Fruit fly (Drosophila melanogaster) whole organism, embryonic: ENCODE measurements around the gene CG42820.

Experiments
- B-H1 ChIP-seq: fragments of 200-800 bp; sonication (Bioruptor generic); IDR thresholded peaks from 3 replicates; pipeline ENCODE4 v1.3.6; 2022; ENCODE audit warnings: missing biosample characterization, missing genetic modification characterization
- Blimp-1 ChIP-seq: fragments of 200-800 bp; sonication (Bioruptor generic); optimal IDR thresholded peaks from 3 replicates; lab custom pipeline; 2018; ENCODE audit warnings: missing biosample characterization, missing genetic modification characterization, mild to moderate bottlenecking, moderate library complexity, missing genetic modification reagents
- CG10321 ChIP-seq: fragments of 200-800 bp; sonication (Bioruptor generic); IDR thresholded peaks from 2 replicates; pipeline ENCODE4 v1.3.6; 2022; ENCODE audit warnings: missing biosample characterization, missing genetic modification characterization
- CG10565 ChIP-seq: fragments of 200-800 bp; sonication (Bioruptor generic); optimal IDR thresholded peaks from 3 replicates; lab custom pipeline; 2016; ENCODE audit warnings: missing biosample characterization, mild to moderate bottlenecking, missing genetic modification characterization
- CG11398 ChIP-seq: fragments of 200-800 bp; sonication (Bioruptor generic); optimal IDR thresholded peaks from 2 replicates; lab custom pipeline; 2016; ENCODE audit warnings: missing biosample characterization, missing genetic modification characterization
- CG11560 ChIP-seq: fragments of 200-800 bp; sonication (Bioruptor generic); IDR thresholded peaks from 3 replicates; pipeline ENCODE4 v1.3.6; 2022; ENCODE audit warnings: missing biosample characterization, missing genetic modification characterization
- CG12155 ChIP-seq: fragments of 200-800 bp; sonication (Bioruptor generic); optimal IDR thresholded peaks from 3 replicates; lab custom pipeline; 2016; ENCODE audit warnings: missing biosample characterization, missing genetic modification characterization
- CG12744 ChIP-seq: fragments of 200-800 bp; sonication (Bioruptor generic); optimal IDR thresholded peaks from 2 replicates; lab custom pipeline; 2016; ENCODE audit warnings: missing biosample characterization, missing genetic modification characterization
- CG13287 ChIP-seq: fragments of 200-800 bp; sonication (Bioruptor generic); IDR thresholded peaks from 2 replicates; pipeline ENCODE4 v1.3.6; 2022; ENCODE audit warnings: missing biosample characterization, missing genetic modification characterization; ENCODE audit not compliant: partially characterized antibody
- CG13424 ChIP-seq: fragments of 200-800 bp; sonication (Bioruptor generic); optimal IDR thresholded peaks from 2 replicates; lab custom pipeline; 2019; ENCODE audit warnings: missing biosample characterization, mild to moderate bottlenecking, missing genetic modification characterization, moderate library complexity
- CG16813 ChIP-seq: fragments of 200-800 bp; sonication (Bioruptor generic); IDR thresholded peaks from 3 replicates; pipeline ENCODE4 v1.3.6; 2022; ENCODE audit warnings: missing biosample characterization, missing genetic modification characterization; ENCODE audit not compliant: partially characterized antibody
- CG17328 ChIP-seq: fragments of 200-800 bp; sonication (Bioruptor generic); IDR thresholded peaks from 2 replicates; pipeline ENCODE4 v1.3.6; 2022; ENCODE audit warnings: missing biosample characterization, missing genetic modification characterization
- CG2116 ChIP-seq: fragments of 200-800 bp; sonication (Bioruptor generic); optimal IDR thresholded peaks from 3 replicates; lab custom pipeline; 2018; ENCODE audit warnings: missing biosample characterization, mild to moderate bottlenecking, missing genetic modification characterization
- CG30020 ChIP-seq: fragments of 200-800 bp; optimal IDR thresholded peaks from 2 replicates; lab custom pipeline; 2019; ENCODE audit warnings: missing biosample characterization, mild to moderate bottlenecking, missing genetic modification characterization, moderate library complexity
- CG31224 ChIP-seq: fragments of 200-800 bp; sonication (Bioruptor generic); IDR thresholded peaks from 2 replicates; pipeline ENCODE4 v1.3.6; 2022; ENCODE audit warnings: missing biosample characterization, missing genetic modification characterization
- CG31365 ChIP-seq: fragments of 200-800 bp; sonication (Bioruptor generic); optimal IDR thresholded peaks from 2 replicates; lab custom pipeline; 2018; ENCODE audit warnings: missing biosample characterization, mild to moderate bottlenecking, missing genetic modification characterization
- CG3838 ChIP-seq: fragments of 200-800 bp; sonication (Bioruptor generic); optimal IDR thresholded peaks from 3 replicates; lab custom pipeline; 2016; ENCODE audit warnings: missing biosample characterization, missing genetic modification characterization
- CG3847 ChIP-seq: fragments of 200-800 bp; sonication (Bioruptor generic); IDR thresholded peaks from 2 replicates; pipeline ENCODE4 v1.3.6; 2022; ENCODE audit warnings: missing biosample characterization, missing genetic modification characterization
- CG4360 ChIP-seq: fragments of 200-800 bp; sonication (Bioruptor generic); IDR thresholded peaks from 2 replicates; pipeline ENCODE4 v1.3.6; 2022; ENCODE audit warnings: missing biosample characterization, missing genetic modification characterization
- CG6813 ChIP-seq: fragments of 200-800 bp; sonication (Bioruptor generic); optimal IDR thresholded peaks from 2 replicates; lab custom pipeline; 2017; ENCODE audit warnings: missing biosample characterization, missing genetic modification characterization, mild to moderate bottlenecking, moderate library complexity, missing genetic modification reagents
- CG7556 ChIP-seq: fragments of 200-800 bp; sonication (Bioruptor generic); optimal IDR thresholded peaks from 2 replicates; lab custom pipeline; 2017; ENCODE audit warnings: missing biosample characterization, mild to moderate bottlenecking, missing genetic modification characterization
- CG8290 ChIP-seq, 3 experiments: fragments of 200-800 bp; sonication (Bioruptor generic); optimal IDR thresholded peaks; 2 replicates each; lab custom pipeline; 2016 to 2019; ENCODE audit warnings: missing biosample characterization in 3 of 3, missing genetic modification characterization in 3 of 3, mild to moderate bottlenecking in 2 of 3, moderate library complexity in 1 of 3
- CG8944 ChIP-seq: fragments of 200-800 bp; sonication (Bioruptor generic); optimal IDR thresholded peaks from 3 replicates; lab custom pipeline; 2016; ENCODE audit warnings: missing biosample characterization, missing genetic modification characterization
- D ChIP-seq, 2 experiments: fragments of 200-800 bp in 1 of 2; fragments of >200 bp in 1 of 2; sonication (Bioruptor generic) in 1 of 2; optimal IDR thresholded peaks; 2 replicates in 1 of 2; 3 replicates in 1 of 2; lab custom pipeline; 2017; ENCODE audit warnings: mild to moderate bottlenecking in 1 of 2, missing biosample characterization in 1 of 2, missing genetic modification characterization in 1 of 2, missing genetic modification reagents in 1 of 2
- D19B ChIP-seq: fragments of 200-800 bp; sonication (Bioruptor generic); optimal IDR thresholded peaks from 2 replicates; lab custom pipeline; 2017; ENCODE audit warnings: missing biosample characterization, mild to moderate bottlenecking, missing genetic modification characterization
- Dip3 ChIP-seq: fragments of 200-800 bp; sonication (Bioruptor generic); optimal IDR thresholded peaks from 3 replicates; lab custom pipeline; 2016; ENCODE audit warnings: missing biosample characterization, missing genetic modification characterization
- Dp ChIP-seq: fragments of 200-800 bp; sonication (Bioruptor generic); optimal IDR thresholded peaks from 2 replicates; lab custom pipeline; 2018; ENCODE audit warnings: missing biosample characterization, mild to moderate bottlenecking, missing genetic modification characterization, moderate library complexity
- E2f1 ChIP-seq: fragments of 200-800 bp; sonication (Bioruptor generic); IDR thresholded peaks from 2 replicates; pipeline ENCODE4 v1.3.6; 2022; ENCODE audit warnings: missing biosample characterization, missing genetic modification characterization
- Fer3 ChIP-seq: fragments of 200-800 bp; sonication (Bioruptor generic); optimal IDR thresholded peaks from 2 replicates; lab custom pipeline; 2018; ENCODE audit warnings: missing biosample characterization, mild to moderate bottlenecking, missing genetic modification characterization, moderate library complexity
- HLHmδ ChIP-seq: fragments of 200-800 bp; sonication (Bioruptor generic); optimal IDR thresholded peaks from 2 replicates; lab custom pipeline; 2018; ENCODE audit warnings: missing biosample characterization, mild to moderate bottlenecking, missing genetic modification characterization, moderate library complexity
- HmgD ChIP-seq: fragments of 200-800 bp; sonication (Bioruptor generic); optimal IDR thresholded peaks from 3 replicates; lab custom pipeline; 2016; ENCODE audit warnings: missing biosample characterization, missing genetic modification characterization
- HmgZ ChIP-seq: fragments of 200-800 bp; sonication (Bioruptor generic); optimal IDR thresholded peaks from 2 replicates; lab custom pipeline; 2018; ENCODE audit warnings: missing biosample characterization, mild to moderate bottlenecking, missing genetic modification characterization
- Lpt ChIP-seq: fragments of >200 bp; optimal IDR thresholded peaks from 2 replicates; lab custom pipeline; 2018; ENCODE audit warnings: missing biosample characterization, missing genetic modification characterization
- Meics ChIP-seq: fragments of 200-800 bp; sonication (Bioruptor generic); optimal IDR thresholded peaks from 2 replicates; lab custom pipeline; 2017; ENCODE audit warnings: missing biosample characterization, mild to moderate bottlenecking, missing genetic modification characterization
- Nf-YA ChIP-seq: fragments of 200-800 bp; sonication (Bioruptor generic); IDR thresholded peaks from 2 replicates; pipeline ENCODE4 v1.3.6; 2022; ENCODE audit warnings: missing biosample characterization, missing genetic modification characterization
- Trl ChIP-seq, 3 experiments: fragments of >200 bp in 2 of 3; fragments of 200-800 bp in 1 of 3; sonication (Bioruptor generic) in 1 of 3; optimal IDR thresholded peaks; 2 replicates in 1 of 3; 3 replicates in 2 of 3; lab custom pipeline; 2016 to 2017; ENCODE audit warnings: missing biosample characterization in 1 of 3, missing genetic modification characterization in 1 of 3
- Xrp1 ChIP-seq: fragments of 200-800 bp; sonication (Bioruptor generic); IDR thresholded peaks from 2 replicates; pipeline ENCODE4 v1.3.6; 2022; ENCODE audit warnings: missing biosample characterization, missing genetic modification characterization
- ato ChIP-seq: fragments of 200-800 bp; sonication (Bioruptor generic); IDR thresholded peaks from 2 replicates; pipeline ENCODE4 v1.3.6; 2022; ENCODE audit warnings: missing biosample characterization, missing genetic modification characterization; ENCODE audit not compliant: partially characterized antibody
- br ChIP-seq: fragments of >200 bp; optimal IDR thresholded peaks from 2 replicates; lab custom pipeline; 2017
- dimm ChIP-seq: fragments of 200-800 bp; sonication (Bioruptor generic); IDR thresholded peaks from 2 replicates; pipeline ENCODE4 v1.3.6; 2022; ENCODE audit warnings: missing biosample characterization, missing genetic modification characterization
- dmrt99B ChIP-seq: fragments of 200-800 bp; sonication (Bioruptor generic); optimal IDR thresholded peaks from 2 replicates; lab custom pipeline; 2018; ENCODE audit warnings: missing biosample characterization, mild to moderate bottlenecking, missing genetic modification characterization, moderate library complexity
- fd102C ChIP-seq: fragments of 200-800 bp; sonication (Bioruptor generic); optimal IDR thresholded peaks from 2 replicates; lab custom pipeline; 2018; ENCODE audit warnings: missing biosample characterization, mild to moderate bottlenecking, missing genetic modification characterization, moderate library complexity
- gce ChIP-seq: fragments of 200-800 bp; sonication (Bioruptor generic); IDR thresholded peaks from 3 replicates; pipeline ENCODE4 v1.3.6; 2022; ENCODE audit warnings: missing biosample characterization, missing genetic modification characterization
- gt ChIP-seq: fragments of 200-800 bp; sonication (Bioruptor generic); IDR thresholded peaks from 2 replicates; pipeline ENCODE4 v1.3.6; 2022; ENCODE audit warnings: missing biosample characterization, missing genetic modification characterization
- sc ChIP-seq, 3 experiments: fragments of >200 bp in 2 of 3; fragments of 200-800 bp in 1 of 3; sonication (Bioruptor generic) in 1 of 3; optimal IDR thresholded peaks; 2 replicates in 2 of 3; 3 replicates in 1 of 3; lab custom pipeline; 2017; ENCODE audit warnings: mild to moderate bottlenecking in 1 of 3, missing biosample characterization in 1 of 3, missing genetic modification characterization in 1 of 3, missing genetic modification reagents in 1 of 3
- stwl ChIP-seq: fragments of 200-800 bp; sonication (Bioruptor generic); optimal IDR thresholded peaks from 3 replicates; lab custom pipeline; 2018; ENCODE audit warnings: missing biosample characterization, mild to moderate bottlenecking, missing genetic modification characterization, moderate library complexity
- unc-4 ChIP-seq: fragments of 200-800 bp; sonication (Bioruptor generic); IDR thresholded peaks from 2 replicates; pipeline ENCODE4 v1.3.6; 2022; ENCODE audit warnings: missing biosample characterization, missing genetic modification characterization; ENCODE audit not compliant: partially characterized antibody

CG42820 gene

dm6 chr2L:8364006-8364956 is 27.9 kb downstream of the CG42820 start, which contains the start of the genes RpS13 and CSN8 (continued):
- TF ChIP-seq HLHmδ (GFP tag; lab: Kevin White, UChicago) (no peak), br (lab: Kevin White, UChicago) (no peak), CG10565 (GFP tag; lab: Kevin White, UChicago) (no peak), gt (GFP tag; lab: Robert Waterston, UW) (no peak), CG30020 (tag; lab: Kevin White, UChicago) (peak; percentile 64), CG6813 (GFP tag; lab: Kevin White, UChicago) (no peak), Lpt (no peak), CG3847 (GFP tag; lab: Robert Waterston, UW) (0 out of 2 replicates have a peak, but pooled peaks have one; percentile 7), Trl (optimal IDR thresholded peaks at IDR 0.05; lab: Kevin White, UChicago) (no peak), Trl (GFP tag; optimal IDR thresholded peaks at IDR 0.05; lab: Kevin White, UChicago) (no peak), CG2116 (GFP tag; lab: Kevin White, UChicago) (peak; percentile 98), CG4360 (GFP tag; lab: Robert Waterston, UW) (no peak), sc (optimal IDR thresholded peaks at IDR 0.05; lab: Kevin White, UChicago) (no peak), sc (GFP tag; optimal IDR thresholded peaks at IDR 0.05; lab: Kevin White, UChicago) (no peak), CG16813 (GFP tag; lab: Robert Waterston, UW) (peak; percentile 95), CG8290 (GFP tag; optimal IDR thresholded peaks at IDR 0.05; lab: Kevin White, UChicago) (no peak), CG8290 (tag; optimal IDR thresholded peaks at IDR 0.05; lab: Kevin White, UChicago) (peak in 1 of 2 experiments; percentile 36), Meics (GFP tag; lab: Kevin White, UChicago) (peak; percentile 31), E2f1 (GFP tag; lab: Robert Waterston, UW) (no peak), HmgD (no peak), Dp (peak; percentile 34), CG3838 (GFP tag; lab: Kevin White, UChicago) (no peak), stwl (tag; lab: Kevin White, UChicago) (peak; percentile 85), D (optimal IDR thresholded peaks at IDR 0.05; lab: Kevin White, UChicago) (no peak), D (GFP tag; optimal IDR thresholded peaks at IDR 0.05; lab: Kevin White, UChicago) (no peak), CG31224 (GFP tag; lab: Robert Waterston, UW) (no peak), D19B (GFP tag; lab: Kevin White, UChicago) (no peak), CG7556 (GFP tag; lab: Kevin White, UChicago) (no peak), CG17328 (no peak), dmrt99B (tag; lab: Kevin White, UChicago) (no peak), CG12744 (GFP tag; lab: Kevin White, UChicago) (no peak), gce (no peak), unc-4 (peak; percentile 95), Nf-YA (GFP tag; lab: Robert Waterston, UW) (no peak), CG13287 (GFP tag; lab: Robert Waterston, UW) (peak; percentile 96), fd102C (GFP tag; lab: Kevin White, UChicago) (no peak), Fer3 (tag; lab: Kevin White, UChicago) (no peak), CG13424 (tag; lab: Kevin White, UChicago) (peak; percentile 5), CG10321 (GFP tag; lab: Robert Waterston, UW) (no peak), CG11560 (tag; lab: Robert Waterston, UW) (no peak), Xrp1 (no peak), CG12155 (GFP tag; lab: Kevin White, UChicago) (no peak), ato (GFP tag; lab: Robert Waterston, UW) (peak; percentile 75), CG11398 (GFP tag; lab: Kevin White, UChicago) (no peak), CG31365 (tag; lab: Kevin White, UChicago) (peak; percentile 23), CG8944 (no peak), Dip3 (GFP tag; lab: Kevin White, UChicago) (peak; percentile 7), dimm (no peak), B-H1 (GFP tag; lab: Robert Waterston, UW) (no peak), Blimp-1 (GFP tag; lab: Kevin White, UChicago) (no peak), HmgZ (tag; lab: Kevin White, UChicago) (peak; percentile 36)
